Worm (Caenorhabditis elegans) whole organism, L2 larva: ENCODE data around the gene ogdh-1.
A peak's percentile ranks its signal among the peaks of the same experiment; 100 is the strongest.

Experiments used
- C34F6.9 ChIP-seq: fragments of 150-350 bp; optimal IDR thresholded peaks from 2 replicates; lab custom pipeline; 2014; ENCODE audit warnings: missing biosample characterization, missing genetic modification characterization
- R02D3.7 ChIP-seq: fragments of 150-350 bp; optimal IDR thresholded peaks from 2 replicates; lab custom pipeline; 2014; ENCODE audit warnings: missing biosample characterization, missing genetic modification characterization
- Y55F3AM.14 ChIP-seq: fragments of 200-800 bp; sonication (Bioruptor generic); optimal IDR thresholded peaks from 2 replicates; lab custom pipeline; 2018; ENCODE audit warnings: mild to moderate bottlenecking, missing genetic modification characterization, missing compliant biosample characterization
- ZK546.5 ChIP-seq: sonication (generic microtip); optimal IDR thresholded peaks from 2 replicates; lab custom pipeline; 2017; ENCODE audit warnings: missing biosample characterization, missing genetic modification characterization
- alr-1 ChIP-seq: fragments of 150-350 bp; optimal IDR thresholded peaks from 2 replicates; lab custom pipeline; 2014; ENCODE audit warnings: missing biosample characterization, missing genetic modification characterization
- blmp-1 ChIP-seq: sonication (generic microtip); optimal IDR thresholded peaks from 2 replicates; lab custom pipeline; 2017; ENCODE audit warnings: missing genetic modification characterization, mild to moderate bottlenecking, missing compliant biosample characterization, antibody characterized with exemption, moderate library complexity; ENCODE audit not compliant: insufficient read depth
- ceh-16 ChIP-seq: fragments of 150-350 bp; optimal IDR thresholded peaks from 2 replicates; lab custom pipeline; 2014; ENCODE audit warnings: missing biosample characterization, missing genetic modification characterization
- ceh-82 ChIP-seq: fragments of 150-350 bp; optimal IDR thresholded peaks from 2 replicates; lab custom pipeline; 2014; ENCODE audit warnings: missing biosample characterization, missing genetic modification characterization
- crh-2 ChIP-seq: sonication (generic microtip); optimal IDR thresholded peaks from 2 replicates; lab custom pipeline; 2017; ENCODE audit warnings: missing biosample characterization, missing genetic modification characterization
- dmd-4 ChIP-seq: sonication (generic microtip); optimal IDR thresholded peaks from 2 replicates; lab custom pipeline; 2017; ENCODE audit warnings: missing biosample characterization, missing genetic modification characterization
- egl-27 ChIP-seq: sonication (generic microtip); optimal IDR thresholded peaks from 3 replicates; lab custom pipeline; 2017; ENCODE audit warnings: missing biosample characterization, missing genetic modification reagents, missing genetic modification characterization
- elt-1 ChIP-seq: fragments of 150-350 bp; optimal IDR thresholded peaks from 2 replicates; lab custom pipeline; 2014; ENCODE audit warnings: missing biosample characterization, missing genetic modification characterization
- elt-3 ChIP-seq: sonication (generic microtip); optimal IDR thresholded peaks from 2 replicates; lab custom pipeline; 2017; ENCODE audit warnings: missing biosample characterization, missing genetic modification characterization
- fos-1 ChIP-seq: fragments of 150-350 bp; optimal IDR thresholded peaks from 2 replicates; lab custom pipeline; 2014; ENCODE audit warnings: missing biosample characterization, missing genetic modification characterization
- gmeb-1 ChIP-seq: fragments of 150-350 bp; optimal IDR thresholded peaks from 2 replicates; lab custom pipeline; 2014; ENCODE audit warnings: missing biosample characterization, missing genetic modification characterization
- lin-11 ChIP-seq: fragments of 150-350 bp; sonication (generic microtip); optimal IDR thresholded peaks from 2 replicates; lab custom pipeline; 2014; ENCODE audit warnings: missing biosample characterization, missing genetic modification characterization, inconsistent platforms, mixed read lengths
- lin-39 ChIP-seq: fragments of 150-350 bp; optimal IDR thresholded peaks from 2 replicates; lab custom pipeline; 2014; ENCODE audit warnings: missing biosample characterization, missing genetic modification reagents, missing genetic modification characterization
- mab-5 ChIP-seq: fragments of 150-350 bp; optimal IDR thresholded peaks from 2 replicates; lab custom pipeline; 2014; ENCODE audit warnings: missing biosample characterization, missing genetic modification characterization
- mbf-1 ChIP-seq: sonication (generic microtip); optimal IDR thresholded peaks from 2 replicates; lab custom pipeline; 2017; ENCODE audit warnings: missing biosample characterization, missing genetic modification characterization
- mdl-1 ChIP-seq, 2 experiments: fragments of 150-350 bp in 1 of 2; sonication (generic microtip) in 1 of 2; optimal IDR thresholded peaks; 2 replicates each; lab custom pipeline; 2017; ENCODE audit warnings: missing biosample characterization in 2 of 2, missing genetic modification characterization in 2 of 2
- nhr-11 ChIP-seq: fragments of 150-350 bp; optimal IDR thresholded peaks from 2 replicates; lab custom pipeline; 2014; ENCODE audit warnings: missing biosample characterization, missing genetic modification characterization
- nhr-12 ChIP-seq: fragments of 150-350 bp; optimal IDR thresholded peaks from 2 replicates; lab custom pipeline; 2014; ENCODE audit warnings: missing biosample characterization, missing genetic modification characterization
- nhr-21 ChIP-seq: fragments of 150-350 bp; optimal IDR thresholded peaks from 2 replicates; lab custom pipeline; 2014; ENCODE audit warnings: missing biosample characterization, missing genetic modification characterization
- nhr-23 ChIP-seq: fragments of 150-350 bp; optimal IDR thresholded peaks from 2 replicates; lab custom pipeline; 2014; ENCODE audit warnings: missing biosample characterization, missing genetic modification reagents, missing genetic modification characterization
- nhr-237 ChIP-seq: fragments of 150-350 bp; optimal IDR thresholded peaks from 2 replicates; lab custom pipeline; 2014; ENCODE audit warnings: missing biosample characterization, missing genetic modification characterization
- nhr-25 ChIP-seq: fragments of 150-350 bp; sonication (generic microtip); optimal IDR thresholded peaks from 3 replicates; lab custom pipeline; 2014; ENCODE audit warnings: missing biosample characterization, missing genetic modification characterization
- nhr-6 ChIP-seq: fragments of 150-350 bp; optimal IDR thresholded peaks from 2 replicates; lab custom pipeline; 2014; ENCODE audit warnings: missing biosample characterization, missing genetic modification characterization
- nhr-77 ChIP-seq: fragments of 150-350 bp; optimal IDR thresholded peaks from 2 replicates; lab custom pipeline; 2014; ENCODE audit warnings: missing biosample characterization, missing genetic modification characterization
- peb-1 ChIP-seq: fragments of 150-350 bp; optimal IDR thresholded peaks from 2 replicates; lab custom pipeline; 2014; ENCODE audit warnings: missing biosample characterization, missing genetic modification characterization
- sem-4 ChIP-seq: fragments of 150-350 bp; optimal IDR thresholded peaks from 2 replicates; lab custom pipeline; 2014; ENCODE audit warnings: missing biosample characterization, missing genetic modification reagents, missing genetic modification characterization
- sma-3 ChIP-seq: sonication (generic microtip); optimal IDR thresholded peaks from 2 replicates; lab custom pipeline; 2016; ENCODE audit warnings: missing genetic modification reagents, missing genetic modification characterization, missing compliant biosample characterization
- sma-9 ChIP-seq, 2 experiments: fragments of 150-350 bp in 1 of 2; sonication (generic microtip) in 1 of 2; optimal IDR thresholded peaks; 2 replicates each; lab custom pipeline; 2014 to 2016; ENCODE audit warnings: missing genetic modification characterization in 2 of 2, mild to moderate bottlenecking in 1 of 2, missing biosample characterization in 1 of 2, missing compliant biosample characterization in 1 of 2, missing genetic modification reagents in 1 of 2, moderate library complexity in 1 of 2
- snpc-4 ChIP-seq: fragments of 150-350 bp; optimal IDR thresholded peaks from 2 replicates; lab custom pipeline; 2014; ENCODE audit warnings: missing biosample characterization, missing genetic modification characterization
- unc-39 ChIP-seq: fragments of 150-350 bp; optimal IDR thresholded peaks from 2 replicates; lab custom pipeline; 2014; ENCODE audit warnings: missing biosample characterization, missing genetic modification characterization
- unc-55 ChIP-seq: fragments of 150-350 bp; sonication (generic microtip); optimal IDR thresholded peaks from 3 replicates; lab custom pipeline; 2014; ENCODE audit warnings: missing biosample characterization, missing genetic modification reagents, missing genetic modification characterization
- unc-62 ChIP-seq: fragments of 150-350 bp; optimal IDR thresholded peaks from 2 replicates; lab custom pipeline; 2014; ENCODE audit warnings: missing biosample characterization, missing genetic modification reagents, missing genetic modification characterization
- ztf-11 ChIP-seq: sonication (generic microtip); optimal IDR thresholded peaks from 2 replicates; lab custom pipeline; 2017; ENCODE audit warnings: missing biosample characterization, missing genetic modification characterization
- ztf-4 ChIP-seq: fragments of 150-350 bp; optimal IDR thresholded peaks from 2 replicates; lab custom pipeline; 2014; ENCODE audit warnings: missing biosample characterization, missing genetic modification characterization

ogdh-1 gene

DNA sequence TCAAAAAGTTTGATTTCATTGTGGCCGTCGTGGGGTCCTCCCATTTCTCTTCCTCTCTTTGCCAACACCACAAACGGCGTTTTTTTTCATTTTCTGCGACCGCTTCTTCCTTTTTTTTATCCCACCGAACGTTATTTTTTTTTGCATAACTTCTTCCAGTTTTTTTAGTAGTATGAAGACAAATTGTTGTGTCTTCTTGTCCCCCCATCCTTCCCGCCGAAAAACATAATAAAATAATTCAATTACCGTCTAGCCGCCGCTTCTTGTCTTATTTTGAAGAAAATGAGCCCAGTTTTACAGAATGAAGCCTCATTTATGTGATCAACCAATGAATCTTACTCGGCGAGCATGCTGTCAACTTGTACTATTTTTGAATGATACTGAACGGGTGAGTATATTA, 34.6 kb downstream of the ogdh-1 start, which contains the start of gene F29B9.12:
F29B9.12 (plus strand) TSS at position 301 of the 400 bp plus-strand sequence.
- TF ChIP-seq lin-39 (tag; lab: Kevin White, UChicago) (no peak), sem-4 (tag; lab: Kevin White, UChicago) (no peak), lin-11 (no peak), ZK546.5 (tag; lab: Kevin White, UChicago) (no peak), nhr-77 (tag; lab: Kevin White, UChicago) (no peak), nhr-6 (tag; lab: Kevin White, UChicago) (no peak), egl-27 (tag; lab: Kevin White, UChicago) (no peak), ceh-16 (tag; lab: Kevin White, UChicago) (no peak), dmd-4 (no peak), nhr-11 (tag; lab: Kevin White, UChicago) (no peak)

DNA sequence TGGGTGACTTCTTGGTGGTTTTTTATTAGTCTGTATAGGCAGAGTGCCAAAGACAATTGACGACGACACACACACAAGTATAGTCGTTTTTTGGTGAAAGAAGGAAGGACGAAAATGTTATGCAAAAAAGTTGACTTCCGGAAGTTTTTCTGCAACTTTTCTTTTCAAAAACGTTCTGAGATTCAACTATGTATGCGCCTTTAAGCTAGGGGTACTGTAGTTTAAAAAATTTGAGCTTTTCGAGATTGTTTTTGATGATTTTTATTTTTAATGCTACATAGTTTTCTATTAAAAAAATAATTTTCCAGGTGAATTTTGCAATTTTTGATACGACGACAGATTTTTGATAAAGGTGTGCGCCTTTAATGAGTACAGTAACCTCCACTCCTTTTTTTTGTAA, 36.0 kb downstream of the ogdh-1 start:
- TF ChIP-seq egl-27 (tag; lab: Kevin White, UChicago) (no peak), snpc-4 (tag; lab: Kevin White, UChicago) (no peak), nhr-77 (tag; lab: Kevin White, UChicago) (no peak), crh-2 (tag; lab: Kevin White, UChicago) (no peak), Y55F3AM.14 (GFP tag; lab: Kevin White, UChicago) (no peak), R02D3.7 (tag; lab: Kevin White, UChicago) (no peak), nhr-25 (tag; lab: Kevin White, UChicago) (no peak)

DNA sequence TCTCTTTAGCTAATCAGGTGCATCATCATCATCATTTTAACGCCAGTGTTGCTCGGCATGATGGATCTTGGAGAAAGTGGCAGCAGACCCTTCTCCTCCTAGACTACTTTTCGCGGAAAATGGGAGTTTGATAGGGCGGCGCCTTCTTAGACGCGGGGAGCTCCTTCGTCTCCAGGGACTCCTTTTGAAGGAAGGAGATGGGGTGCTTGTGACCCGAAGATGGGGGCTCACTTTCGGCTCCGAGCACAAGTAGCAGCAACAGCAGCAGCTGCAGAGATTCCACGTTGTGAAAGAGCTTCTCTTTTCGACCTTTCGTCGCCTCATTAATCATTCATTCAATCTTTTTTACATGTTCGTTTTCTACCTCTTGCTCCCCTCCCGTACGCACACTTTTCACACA, 36.4 kb downstream of the ogdh-1 start:
- TF ChIP-seq ZK546.5 (tag; lab: Kevin White, UChicago) (no peak), lin-39 (tag; lab: Kevin White, UChicago) (no peak), R02D3.7 (tag; lab: Kevin White, UChicago) (no peak), gmeb-1 (tag; lab: Kevin White, UChicago) (no peak), nhr-6 (tag; lab: Kevin White, UChicago) (no peak), ceh-16 (tag; lab: Kevin White, UChicago) (no peak), nhr-25 (tag; lab: Kevin White, UChicago) (no peak), ztf-4 (tag; lab: Kevin White, UChicago) (no peak), C34F6.9 (no peak), sem-4 (tag; lab: Kevin White, UChicago) (no peak), sma-3 (GFP tag; lab: Kevin White, UChicago) (no peak)

DNA sequence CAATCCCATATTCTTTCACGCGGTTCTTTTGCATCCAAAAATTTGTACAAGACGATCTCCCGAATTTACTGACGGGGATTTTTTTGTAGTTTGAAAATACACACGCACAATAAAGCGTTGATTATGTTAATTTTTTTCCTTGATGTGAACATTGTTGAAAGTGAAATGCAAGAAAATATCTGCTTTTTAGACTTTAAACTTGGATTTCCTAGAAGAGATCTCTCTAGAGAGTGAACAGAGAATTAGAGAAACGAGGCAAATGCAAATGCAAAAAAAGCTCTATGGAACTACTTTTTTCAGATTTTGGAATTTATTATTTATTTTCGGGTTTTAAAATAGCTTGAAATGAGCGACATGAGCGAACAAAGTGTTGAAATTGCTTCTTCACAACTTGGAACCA, 38.7 kb downstream of the ogdh-1 start, which contains the start of gene F29B9.1:
F29B9.1 (plus strand) TSS at position 301 of the 400 bp plus-strand sequence.
- TF ChIP-seq nhr-6 (tag; lab: Kevin White, UChicago): no peak
- TF ChIP-seq, all 48 proteins: peak for 0

DNA sequence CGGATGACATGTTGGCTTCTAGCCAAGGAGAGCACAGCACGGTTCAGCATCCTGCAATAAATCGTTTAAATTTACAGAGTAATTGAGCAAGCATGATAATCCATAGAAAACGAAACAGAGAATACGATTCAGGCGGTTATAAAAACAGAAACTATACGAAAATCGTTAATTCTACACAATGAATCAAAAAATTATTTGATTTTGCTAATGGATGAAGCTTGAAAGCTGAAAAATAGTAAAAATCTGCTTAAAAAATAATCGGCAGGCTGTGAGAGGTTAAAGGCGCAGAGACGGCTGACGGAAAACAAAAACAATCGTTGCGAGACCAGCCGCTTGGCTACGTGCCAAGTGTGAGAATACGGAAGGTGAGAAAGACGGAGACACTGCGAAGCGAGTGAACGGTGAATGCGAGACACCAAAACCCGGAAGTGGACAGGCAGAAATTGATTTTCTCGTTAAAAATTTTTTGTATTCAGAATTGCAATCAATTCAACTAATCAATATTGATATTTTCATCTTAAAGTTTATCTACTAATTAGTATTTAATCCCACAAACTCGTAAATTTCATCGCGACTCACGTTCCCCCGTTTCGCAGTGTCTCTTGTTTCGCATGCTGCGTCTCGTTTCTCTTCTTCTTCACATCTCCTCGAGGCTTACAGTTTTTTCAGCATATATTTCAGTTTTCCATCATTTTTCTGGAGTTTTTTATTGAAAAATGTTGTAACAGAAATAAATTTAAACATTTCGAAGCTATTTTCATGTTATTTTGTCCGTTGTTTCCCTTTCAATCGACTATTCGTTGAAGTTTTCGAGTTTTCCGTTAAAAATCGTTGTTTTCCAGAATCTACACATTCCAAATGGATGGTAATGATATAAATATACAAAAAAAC, 43.4 kb downstream of the ogdh-1 start, which contains the start of the genes F29B9.11 and jmjd-1.2:
F29B9.11 (minus strand) TSS at position 51 of the 891 bp plus-strand sequence.
jmjd-1.2 (plus strand) TSS at position 841 of the 891 bp plus-strand sequence.
- peak; percentile 72 for TF ChIP-seq fos-1 (tag; lab: Kevin White, UChicago)
- TF ChIP-seq unc-55 (GFP tag; lab: Kevin White, UChicago): peak; percentile 89
- TF ChIP-seq nhr-12 (tag; lab: Kevin White, UChicago): no peak
- TF ChIP-seq nhr-23 (tag; lab: Kevin White, UChicago): no peak
- peak; percentile 79 for TF ChIP-seq gmeb-1 (tag; lab: Kevin White, UChicago)
- no peak for TF ChIP-seq elt-1
- peak; percentile 75 for TF ChIP-seq blmp-1 (tag; lab: Kevin White, UChicago)
- peak; percentile 47 for TF ChIP-seq R02D3.7 (tag; lab: Kevin White, UChicago)
- peak; percentile 89 for TF ChIP-seq nhr-21 (tag; lab: Kevin White, UChicago)
- TF ChIP-seq elt-3: no peak
- no peak for TF ChIP-seq alr-1
- TF ChIP-seq C34F6.9: peak; percentile 97
- TF ChIP-seq unc-39: no peak
- no peak for TF ChIP-seq nhr-11 (tag; lab: Kevin White, UChicago)
- TF ChIP-seq mdl-1 (tag; optimal IDR thresholded peaks at IDR 0.05; lab: Kevin White, UChicago): peak in 1 of 2 experiments; percentile 51
- peak; percentile 73 for TF ChIP-seq nhr-237 (tag; lab: Kevin White, UChicago)
- peak; percentile 78 for TF ChIP-seq snpc-4 (tag; lab: Kevin White, UChicago)
- TF ChIP-seq crh-2 (tag; lab: Kevin White, UChicago): peak; percentile 95
- peak; percentile 88 for TF ChIP-seq nhr-25 (tag; lab: Kevin White, UChicago)
- peak; percentile 76 for TF ChIP-seq ztf-4 (tag; lab: Kevin White, UChicago)
- peak; percentile 2 for TF ChIP-seq mbf-1 (tag; lab: Kevin White, UChicago)
- TF ChIP-seq egl-27 (tag; lab: Kevin White, UChicago): peak; percentile 78
- TF ChIP-seq nhr-77 (tag; lab: Kevin White, UChicago): peak; percentile 39
- TF ChIP-seq ZK546.5 (tag; lab: Kevin White, UChicago): peak; percentile 72
- no peak for TF ChIP-seq peb-1 (tag; lab: Kevin White, UChicago)
- TF ChIP-seq Y55F3AM.14 (GFP tag; lab: Kevin White, UChicago): peak; percentile 74
- TF ChIP-seq sem-4 (tag; lab: Kevin White, UChicago): peak; percentile 93
- TF ChIP-seq ceh-82 (tag; lab: Kevin White, UChicago): no peak
- peak; percentile 82 for TF ChIP-seq mab-5 (tag; lab: Kevin White, UChicago)
- peak; percentile 10 for TF ChIP-seq unc-62 (GFP tag; lab: Kevin White, UChicago)
- TF ChIP-seq sma-9 (GFP tag; optimal IDR thresholded peaks at IDR 0.05; lab: Kevin White, UChicago): peak; percentile 88
- TF ChIP-seq sma-9 (tag; optimal IDR thresholded peaks at IDR 0.05; lab: Kevin White, UChicago): no peak
- TF ChIP-seq ztf-11 (tag; lab: Kevin White, UChicago): no peak
